Fruit fly (Drosophila melanogaster): ENCODE data around the gene CG14326.

The CG14326 gene

dm6 chr3R:17594086-17594485 lies 24.8 kb upstream of the CG14326 start, which contains the start of gene Sgs5bis:
Gene Sgs5bis (plus strand): TSS chr3R:17594386.
- no peak for TF ChIP-seq fd85E (GFP tag; optimal IDR thresholded peaks at IDR 0.05)
- TF ChIP-seq ss (GFP tag; optimal IDR thresholded peaks at IDR 0.05): no peak
- no peak for TF ChIP-seq CG3919 (GFP tag; optimal IDR thresholded peaks at IDR 0.05)
- no peak for TF ChIP-seq fkh (GFP tag; optimal IDR thresholded peaks at IDR 0.05)
- TF ChIP-seq acj6 (GFP tag; optimal IDR thresholded peaks at IDR 0.05): no peak
- no peak for TF ChIP-seq esn (GFP tag; optimal IDR thresholded peaks at IDR 0.05)
- TF ChIP-seq net (GFP tag; optimal IDR thresholded peaks at IDR 0.05): no peak
- no peak for TF ChIP-seq salr (GFP tag; optimal IDR thresholded peaks at IDR 0.05)
- no peak for TF ChIP-seq Hr38 (GFP tag; optimal IDR thresholded peaks at IDR 0.05)
- no peak for TF ChIP-seq CG7368 (GFP tag; optimal IDR thresholded peaks at IDR 0.05)
- no peak for TF ChIP-seq Smox (GFP tag; optimal IDR thresholded peaks at IDR 0.05)
- TF ChIP-seq fd59A (GFP tag; optimal IDR thresholded peaks at IDR 0.05): no peak
- TF ChIP-seq Sox15 (GFP tag; optimal IDR thresholded peaks at IDR 0.05): no peak
- no peak for TF ChIP-seq Gug (GFP tag; IDR thresholded peaks at IDR 0.05)

- TF ChIP-seq CG6792 (GFP tag; optimal IDR thresholded peaks at IDR 0.05) (no peak), CG34406 (GFP tag; optimal IDR thresholded peaks at IDR 0.05) (no peak), vri (GFP tag; optimal IDR thresholded peaks at IDR 0.05) (peak; percentile 21)
These were observed 23.8 kb upstream of the CG14326 start, which contains the start of gene Sgs5 for dm6 chr3R:17595084-17595483. Gene Sgs5 (plus strand): TSS chr3R:17595362.

- TF ChIP-seq fd85E (GFP tag; optimal IDR thresholded peaks at IDR 0.05) (no peak), Blimp-1 (GFP tag; optimal IDR thresholded peaks at IDR 0.05) (no peak), Gug (GFP tag; IDR thresholded peaks at IDR 0.05) (no peak), Ets96B (tag; optimal IDR thresholded peaks at IDR 0.05) (no peak), CG31627 (GFP tag; optimal IDR thresholded peaks at IDR 0.05) (no peak)
These were observed 22.7 kb upstream of the CG14326 start, which contains the start of gene CG7606 for dm6 chr3R:17596236-17596635. Gene CG7606 (plus strand): TSS chr3R:17596536.

dm6 chr3R:17599695-17600094 lies 19.2 kb upstream of the CG14326 start:
- TF ChIP-seq CG8632 (GFP tag; optimal IDR thresholded peaks at IDR 0.05) (no peak), ss (GFP tag; optimal IDR thresholded peaks at IDR 0.05) (no peak), Ets21C (GFP tag; optimal IDR thresholded peaks at IDR 0.05) (no peak), CG11762 (GFP tag; optimal IDR thresholded peaks at IDR 0.05; ENCODE audit: insufficient read depth) (no peak), CG10631 (GFP tag; optimal IDR thresholded peaks at IDR 0.05) (no peak), CG6276 (GFP tag; optimal IDR thresholded peaks at IDR 0.05) (no peak)

- TF ChIP-seq OdsH (GFP tag; optimal IDR thresholded peaks at IDR 0.05) (no peak), svp (GFP tag) (peak; percentile 3), CG6792 (GFP tag; optimal IDR thresholded peaks at IDR 0.05) (no peak)
These were observed 17.0 kb upstream of the CG14326 start for dm6 chr3R:17601866-17602265.

- TF ChIP-seq CG6808 (GFP tag; optimal IDR thresholded peaks at IDR 0.05) (no peak), fd85E (GFP tag; optimal IDR thresholded peaks at IDR 0.05) (no peak), lz (GFP tag; optimal IDR thresholded peaks at IDR 0.05) (no peak), spab (GFP tag; optimal IDR thresholded peaks at IDR 0.05) (no peak), Hr38 (GFP tag; optimal IDR thresholded peaks at IDR 0.05) (no peak), CG16779 (tag; optimal IDR thresholded peaks at IDR 0.05) (no peak), Lpt (GFP tag; optimal IDR thresholded peaks at IDR 0.05) (no peak), CG10631 (GFP tag; optimal IDR thresholded peaks at IDR 0.05) (no peak), CG4318 (GFP tag; optimal IDR thresholded peaks at IDR 0.05) (no peak), CG6163 (GFP tag; IDR thresholded peaks at IDR 0.05) (no peak), dsx (GFP tag; optimal IDR thresholded peaks at IDR 0.05; ENCODE audit: poor library complexity, severe bottlenecking) (no peak), CG10669 (GFP tag; optimal IDR thresholded peaks at IDR 0.05) (no peak), Eip78C (GFP tag) (no peak), ss (GFP tag; optimal IDR thresholded peaks at IDR 0.05) (no peak), eg (GFP tag; IDR thresholded peaks at IDR 0.05) (no peak), Sox102F (GFP tag; optimal IDR thresholded peaks at IDR 0.05) (no peak)
These were observed 15.9 kb upstream of the CG14326 start for dm6 chr3R:17602974-17603373.
